Fruit fly (Drosophila melanogaster) Kc167 (cell line): ENCODE measurements around the gene CG34357.

Experiments
- Myc ChIP-seq: fragments of >200 bp; optimal IDR thresholded peaks from 2 replicates; lab custom pipeline; 2017; ENCODE audit warnings: missing external identifiers
- Sin3A ChIP-seq: fragments of >200 bp; optimal IDR thresholded peaks from 2 replicates; lab custom pipeline; 2018; ENCODE audit warnings: missing external identifiers
- h ChIP-seq: fragments of >200 bp; optimal IDR thresholded peaks from 3 replicates; lab custom pipeline; 2018; ENCODE audit warnings: missing external identifiers
- insv ChIP-seq: fragments of >200 bp; optimal IDR thresholded peaks from 3 replicates; lab custom pipeline; 2018; ENCODE audit warnings: missing external identifiers
- psq ChIP-seq: fragments of >200 bp; optimal IDR thresholded peaks from 2 replicates; lab custom pipeline; 2017; ENCODE audit warnings: missing external identifiers
- ttk ChIP-seq: sonication (Bioruptor generic); optimal IDR thresholded peaks from 2 replicates; lab custom pipeline; 2017; ENCODE audit warnings: missing external identifiers

DNA sequence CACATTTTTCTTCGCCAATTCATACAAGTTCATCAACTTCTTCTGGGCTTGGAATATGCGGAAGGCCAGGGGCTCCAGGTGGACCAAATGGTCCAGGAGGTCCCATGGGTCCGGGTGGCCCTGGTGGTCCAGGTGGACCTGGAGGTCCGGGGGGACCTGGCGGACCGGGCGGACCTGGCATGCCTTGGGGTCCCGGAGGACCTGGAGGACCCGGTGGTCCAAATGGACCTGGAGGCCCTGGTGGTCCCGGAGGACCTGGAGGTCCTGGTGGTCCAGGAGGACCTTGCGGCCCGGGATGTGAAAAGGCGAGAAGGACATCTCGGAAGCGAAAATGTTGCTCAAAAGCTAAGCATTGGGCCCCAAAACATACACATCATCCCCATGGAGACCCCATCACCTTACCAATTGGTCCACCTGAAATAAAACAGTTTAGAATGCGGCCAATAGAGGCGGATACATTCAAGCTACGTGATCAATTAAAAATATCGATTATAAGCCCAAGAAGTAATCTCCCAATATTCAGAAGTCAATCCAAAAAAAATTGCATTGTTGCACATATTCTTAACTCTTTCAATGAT, 15.2 kb downstream of the CG34357 start:
- TF ChIP-seq Myc (lab: Kevin White, UChicago) (no peak), psq (lab: Kevin White, UChicago) (no peak), Sin3A (no peak), insv (lab: Kevin White, UChicago) (no peak), h (lab: Kevin White, UChicago) (no peak), ttk (no peak)
